Fruit fly (Drosophila melanogaster): ENCODE measurements around the gene goe.

DNA sequence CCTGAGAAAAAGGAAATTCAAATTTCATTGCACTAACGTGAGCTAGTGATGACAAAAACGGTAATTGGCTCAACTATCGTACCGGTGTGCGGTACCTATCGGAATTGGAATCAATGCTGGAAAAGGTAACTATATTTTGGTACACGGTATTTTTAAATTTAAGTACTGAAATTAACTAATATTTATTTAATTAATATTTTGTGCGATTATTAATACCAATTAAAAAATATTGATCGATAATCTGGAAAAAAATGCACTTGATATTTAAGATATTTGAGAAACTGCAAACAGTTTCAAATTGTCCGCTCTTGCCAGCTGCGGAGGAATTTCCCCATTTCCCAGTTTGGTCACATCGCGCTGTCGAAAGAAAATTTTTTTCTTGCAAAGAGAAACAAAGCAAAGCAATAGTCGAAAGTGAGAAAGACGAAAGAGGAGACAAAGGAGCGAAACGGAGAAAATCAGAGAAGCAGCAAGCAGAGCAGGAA, 35.7 kb upstream of the goe start:
- TF ChIP-seq CrebA (GFP tag; optimal IDR thresholded peaks at IDR 0.05; ENCODE audit: borderline replicate concordance) (no peak), h (GFP tag; optimal IDR thresholded peaks at IDR 0.05) (no peak), psq (GFP tag; optimal IDR thresholded peaks at IDR 0.05) (peak; percentile 63), woc (GFP tag; optimal IDR thresholded peaks at IDR 0.05) (no peak), Mio (GFP tag; optimal IDR thresholded peaks at IDR 0.05) (no peak), GATAd (GFP tag; optimal IDR thresholded peaks at IDR 0.05) (no peak), Dfd (GFP tag; optimal IDR thresholded peaks at IDR 0.05) (no peak), Hr78 (GFP tag; optimal IDR thresholded peaks at IDR 0.05) (no peak), fru (GFP tag; optimal IDR thresholded peaks at IDR 0.05) (no peak)

Measured in whole organism, wandering third instar larva.